Worm (Caenorhabditis elegans): ENCODE data around the gene srj-27.

srj-27 gene

DNA sequence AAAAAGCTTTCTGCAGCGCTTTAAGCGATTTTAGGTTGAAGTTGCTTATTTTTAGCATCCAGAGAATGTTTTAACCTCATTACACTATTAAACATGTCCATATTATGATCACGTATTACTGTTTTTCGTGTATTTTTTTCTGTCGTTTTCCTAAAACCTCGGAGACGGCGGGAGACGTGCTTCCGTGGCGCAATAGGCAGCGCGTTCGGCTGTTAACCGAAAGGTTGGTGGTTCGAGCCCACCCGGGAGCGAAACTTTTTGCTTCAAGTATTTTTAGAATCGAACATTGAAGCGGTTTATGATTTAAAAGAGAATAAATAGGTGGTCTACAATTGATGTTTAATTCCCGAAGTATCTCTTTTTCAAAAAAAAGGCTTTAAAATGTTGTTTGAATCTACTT, 29.2 kb upstream of the srj-27 start:
- TF ChIP-seq elt-1 (tag; optimal IDR thresholded peaks at IDR 0.05), result no peak
- TF ChIP-seq sma-3 (GFP tag; optimal IDR thresholded peaks at IDR 0.05), result peak; percentile 22
- no peak for TF ChIP-seq nhr-23 (tag; optimal IDR thresholded peaks at IDR 0.05)
- no peak for TF ChIP-seq nhr-6 (tag; optimal IDR thresholded peaks at IDR 0.05)
- TF ChIP-seq lin-11 (tag; optimal IDR thresholded peaks at IDR 0.05), result no peak
- no peak for TF ChIP-seq lsy-2 (tag; optimal IDR thresholded peaks at IDR 0.05)
- no peak for TF ChIP-seq nhr-77 (tag; optimal IDR thresholded peaks at IDR 0.05)
- no peak for TF ChIP-seq unc-62 (GFP tag; optimal IDR thresholded peaks at IDR 0.05)
- peak; percentile 8 for TF ChIP-seq fos-1 (tag; optimal IDR thresholded peaks at IDR 0.05)
- TF ChIP-seq mab-5 (tag; optimal IDR thresholded peaks at IDR 0.05), result no peak
- no peak for TF ChIP-seq lin-39 (tag; optimal IDR thresholded peaks at IDR 0.05)

DNA sequence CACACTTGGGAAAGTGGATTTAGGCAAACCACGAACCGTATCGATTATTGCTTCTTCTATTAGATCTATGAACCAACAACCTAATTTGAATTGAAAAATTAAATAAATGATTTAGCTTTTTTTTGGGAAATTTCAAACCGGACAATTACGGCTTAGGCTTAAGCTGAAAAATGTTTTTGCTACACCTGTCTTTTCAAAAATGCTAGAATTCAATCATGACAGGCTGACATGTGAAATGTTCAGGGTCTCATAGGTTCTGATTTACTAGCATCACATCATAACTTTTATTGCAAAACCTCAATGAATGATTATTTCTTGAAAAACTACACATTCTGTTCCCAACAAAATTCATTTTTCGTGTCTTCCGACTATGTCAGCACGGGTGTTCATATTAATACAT, 26.0 kb upstream of the srj-27 start, which contains the start of gene srh-55:
TSS of gene srh-55 (plus strand) at position 301 of the 400 bp plus-strand sequence.
- TF ChIP-seq aly-2 (tag; optimal IDR thresholded peaks at IDR 0.05) (no peak), F13H6.1 (tag; optimal IDR thresholded peaks at IDR 0.05) (no peak), fos-1 (tag; optimal IDR thresholded peaks at IDR 0.05) (no peak), crh-2 (tag; optimal IDR thresholded peaks at IDR 0.05) (no peak), peb-1 (tag; optimal IDR thresholded peaks at IDR 0.05) (no peak), nhr-10 (tag; optimal IDR thresholded peaks at IDR 0.05) (no peak), mdl-1 (tag; optimal IDR thresholded peaks at IDR 0.05) (no peak), ceh-82 (tag; optimal IDR thresholded peaks at IDR 0.05) (no peak), blmp-1 (tag; optimal IDR thresholded peaks at IDR 0.05; ENCODE audit: insufficient read depth) (no peak), unc-62 (GFP tag; optimal IDR thresholded peaks at IDR 0.05) (no peak), mbf-1 (tag; optimal IDR thresholded peaks at IDR 0.05) (no peak), ceh-16 (tag; optimal IDR thresholded peaks at IDR 0.05) (no peak), nhr-77 (tag; optimal IDR thresholded peaks at IDR 0.05) (no peak), ZK546.5 (tag; optimal IDR thresholded peaks at IDR 0.05) (no peak), ama-1 (optimal IDR thresholded peaks at IDR 0.05) (no peak), alr-1 (tag; optimal IDR thresholded peaks at IDR 0.05) (no peak), nhr-11 (tag; optimal IDR thresholded peaks at IDR 0.05) (no peak), Y55F3AM.14 (GFP tag; optimal IDR thresholded peaks at IDR 0.05) (no peak)

DNA sequence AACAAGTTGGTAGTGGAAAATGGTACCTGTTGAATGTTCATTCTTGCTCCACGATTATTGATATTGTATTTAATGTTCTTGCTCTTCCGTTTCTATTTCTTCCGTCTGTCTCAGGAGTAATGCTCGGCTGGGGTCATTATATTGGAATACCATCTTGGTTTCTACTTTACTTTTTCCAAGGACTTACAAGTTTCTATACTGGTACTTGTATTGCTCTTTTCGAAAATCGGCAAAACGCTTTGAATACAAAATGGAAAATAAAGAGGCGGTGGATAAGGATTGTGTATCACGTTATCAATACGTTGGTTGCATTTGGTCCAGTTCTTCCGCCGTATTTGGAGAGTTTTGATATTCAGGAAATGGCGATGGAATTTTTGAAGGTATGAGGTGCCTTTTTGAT, 24.7 kb upstream of the srj-27 start:
- TF ChIP-seq zag-1 (tag; optimal IDR thresholded peaks at IDR 0.05) (no peak), egl-27 (tag; optimal IDR thresholded peaks at IDR 0.05) (no peak), mbf-1 (tag; optimal IDR thresholded peaks at IDR 0.05) (no peak), alr-1 (tag; optimal IDR thresholded peaks at IDR 0.05) (no peak), sma-9 (GFP tag; optimal IDR thresholded peaks at IDR 0.05) (no peak), sma-9 (tag; optimal IDR thresholded peaks at IDR 0.05) (no peak), nhr-6 (tag; optimal IDR thresholded peaks at IDR 0.05) (no peak), C34F6.9 (tag; optimal IDR thresholded peaks at IDR 0.05) (no peak), blmp-1 (tag; optimal IDR thresholded peaks at IDR 0.05; ENCODE audit: insufficient read depth) (no peak), nhr-10 (tag; optimal IDR thresholded peaks at IDR 0.05) (no peak)

- no peak for TF ChIP-seq aly-2 (tag; optimal IDR thresholded peaks at IDR 0.05)
Observed at ce11 chrV:15150661-15151060, 23.3 kb upstream of the srj-27 start, which contains the start of gene T09F5.2. T09F5.2 (plus strand) TSS chrV:15150961.

- TF ChIP-seq lsy-2 (tag; optimal IDR thresholded peaks at IDR 0.05) (no peak), R02D3.7 (tag; optimal IDR thresholded peaks at IDR 0.05) (no peak), aly-2 (tag; optimal IDR thresholded peaks at IDR 0.05) (no peak), mab-5 (tag; optimal IDR thresholded peaks at IDR 0.05) (no peak), F13H6.1 (tag; optimal IDR thresholded peaks at IDR 0.05) (no peak), Y55F3AM.14 (GFP tag; optimal IDR thresholded peaks at IDR 0.05) (no peak), snpc-4 (tag; optimal IDR thresholded peaks at IDR 0.05) (no peak), unc-39 (tag; optimal IDR thresholded peaks at IDR 0.05) (no peak), nhr-237 (tag; optimal IDR thresholded peaks at IDR 0.05) (no peak), zag-1 (tag; optimal IDR thresholded peaks at IDR 0.05) (no peak), unc-55 (GFP tag; optimal IDR thresholded peaks at IDR 0.05) (no peak), skn-1 (tag; optimal IDR thresholded peaks at IDR 0.05) (no peak), egl-27 (tag; optimal IDR thresholded peaks at IDR 0.05) (no peak), ama-1 (optimal IDR thresholded peaks at IDR 0.05) (no peak), crh-2 (tag; optimal IDR thresholded peaks at IDR 0.05) (no peak), sma-9 (GFP tag; optimal IDR thresholded peaks at IDR 0.05) (no peak), sma-9 (tag; optimal IDR thresholded peaks at IDR 0.05) (no peak), ceh-16 (tag; optimal IDR thresholded peaks at IDR 0.05) (no peak), sem-4 (tag; optimal IDR thresholded peaks at IDR 0.05) (no peak), nhr-77 (tag; optimal IDR thresholded peaks at IDR 0.05) (no peak)
Observed at ce11 chrV:15150176-15150575, 22.9 kb upstream of the srj-27 start.
